Worm (Caenorhabditis elegans): ENCODE data around the gene swsn-7.

Gene swsn-7

DNA sequence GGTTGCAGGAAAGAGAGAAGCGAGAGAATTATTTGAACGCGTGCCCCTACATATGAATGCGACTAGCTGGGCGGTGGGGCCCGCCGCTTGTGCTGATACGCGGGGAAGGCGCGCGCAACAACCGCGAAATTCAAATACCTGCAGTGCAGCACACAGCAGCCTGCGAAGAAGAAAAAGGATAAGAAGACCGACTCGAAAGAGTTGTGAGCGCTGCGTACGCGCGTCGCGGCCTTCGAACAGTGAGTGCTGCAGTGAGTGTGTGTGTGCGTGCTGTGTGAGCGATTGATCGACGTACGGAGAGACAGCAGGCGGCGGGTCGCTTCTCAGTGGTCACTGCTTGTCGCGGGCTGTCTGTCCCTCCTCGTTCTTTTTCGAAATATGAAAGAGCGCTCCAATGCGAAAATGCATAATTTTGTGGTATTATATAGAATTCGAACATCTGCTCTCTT lies 707 bp upstream of the swsn-7 start (continued):
- TF ChIP-seq F23B12.7 (tag; optimal IDR thresholded peaks at IDR 0.05; ENCODE audit: insufficient read depth) (peak; percentile 22), snpc-1.3 (tag; optimal IDR thresholded peaks at IDR 0.05; ENCODE audit: insufficient read depth) (no peak), attf-3 (GFP tag; conservative IDR thresholded peaks at IDR 0.05) (peak; percentile 72), ceh-27 (GFP tag; optimal IDR thresholded peaks at IDR 0.05) (peak; percentile 87), madf-3 (GFP tag; IDR thresholded peaks at IDR 0.05) (peak; percentile 72; the same call in 1 of the 2 replicates), tlf-1 (GFP tag; optimal IDR thresholded peaks at IDR 0.05) (peak; percentile 67), let-526 (GFP tag; IDR thresholded peaks at IDR 0.05) (peak; percentile 88), ZK185.1 (tag; optimal IDR thresholded peaks at IDR 0.05; ENCODE audit: poor library complexity, severe bottlenecking) (peak; percentile 41), nhr-120 (GFP tag; IDR thresholded peaks at IDR 0.05) (no peak), F37B4.10 (GFP tag; IDR thresholded peaks at IDR 0.05) (no peak), zfh-2 (GFP tag; conservative IDR thresholded peaks at IDR 0.05) (peak; percentile 100), hlh-12 (tag; optimal IDR thresholded peaks at IDR 0.05) (no peak), F22D6.2 (tag; optimal IDR thresholded peaks at IDR 0.05) (peak; percentile 70), mes-4 (tag; optimal IDR thresholded peaks at IDR 0.05) (no peak), ztf-25 (GFP tag; IDR thresholded peaks at IDR 0.05) (no peak), nhr-179 (tag; optimal IDR thresholded peaks at IDR 0.05) (no peak), K12H6.12 (tag; optimal IDR thresholded peaks at IDR 0.05) (peak; percentile 98), Y95B8A.8 (GFP tag; IDR thresholded peaks at IDR 0.05) (peak; percentile 56; the same call in 1 of the 2 replicates), egrh-3 (GFP tag; IDR thresholded peaks at IDR 0.05) (peak; percentile 88), hlh-26 (GFP tag; conservative IDR thresholded peaks at IDR 0.05) (no peak), fkh-3 (tag; optimal IDR thresholded peaks at IDR 0.05) (no peak), die-1 (tag; optimal IDR thresholded peaks at IDR 0.05) (peak; percentile 65), dox-1 (GFP tag; IDR thresholded peaks at IDR 0.05) (peak; percentile 94), Y79H2A.3 (GFP tag; conservative IDR thresholded peaks at IDR 0.05) (no peak), hsf-1 (GFP tag; IDR thresholded peaks at IDR 0.05) (0 out of 2 replicates have a peak, but pooled peaks have one; percentile 38), somi-1 (GFP tag; optimal IDR thresholded peaks at IDR 0.05) (peak; percentile 86), mcd-1 (GFP tag; IDR thresholded peaks at IDR 0.05) (peak; percentile 91), Y67H2A.10 (GFP tag; conservative IDR thresholded peaks at IDR 0.05) (peak; percentile 41; the same call in 1 of the 2 replicates), Y53F4B.3 (GFP tag; IDR thresholded peaks at IDR 0.05) (no peak), attf-6 (GFP tag; IDR thresholded peaks at IDR 0.05) (no peak), snpc-1.1 (tag; optimal IDR thresholded peaks at IDR 0.05; ENCODE audit: insufficient read depth) (no peak), nhr-27 (tag; optimal IDR thresholded peaks at IDR 0.05) (no peak), ceh-58 (GFP tag; IDR thresholded peaks at IDR 0.05) (no peak), lag-1 (GFP tag; IDR thresholded peaks at IDR 0.05) (no peak), dpff-1 (tag; optimal IDR thresholded peaks at IDR 0.05) (no peak), bed-2 (GFP tag; IDR thresholded peaks at IDR 0.05) (no peak), B0019.2 (GFP tag; conservative IDR thresholded peaks at IDR 0.05) (no peak), madf-8 (GFP tag; conservative IDR thresholded peaks at IDR 0.05) (0 out of 2 replicates have a peak, but pooled peaks have one; percentile 14), nfya-2 (GFP tag; IDR thresholded peaks at IDR 0.05) (no peak), Y56A3A.18 (GFP tag; IDR thresholded peaks at IDR 0.05) (no peak), cebp-2 (GFP tag; IDR thresholded peaks at IDR 0.05) (0 out of 2 replicates have a peak, but pooled peaks have one; percentile 21)
